Fruit fly (Drosophila melanogaster) whole organism, pupa: ENCODE measurements around the gene Mur29B.

Experiments
- CG10348 ChIP-seq: fragments of 200-800 bp; sonication (Bioruptor generic); IDR thresholded peaks from 2 replicates; pipeline ENCODE4 v1.3.6; 2022; ENCODE audit warnings: missing biosample characterization, missing genetic modification characterization
- CG12605 ChIP-seq: fragments of 200-800 bp; sonication (Bioruptor generic); IDR thresholded peaks from 2 replicates; pipeline ENCODE4 v1.3.6; 2022; ENCODE audit warnings: missing biosample characterization, missing genetic modification characterization
- CG13204 ChIP-seq: fragments of 200-800 bp; sonication (Bioruptor generic); optimal IDR thresholded peaks from 2 replicates; lab custom pipeline; 2018; ENCODE audit warnings: missing biosample characterization, mild to moderate bottlenecking, missing genetic modification characterization, moderate library complexity
- CG14655 ChIP-seq: fragments of 200-800 bp; sonication (Bioruptor generic); optimal IDR thresholded peaks from 3 replicates; lab custom pipeline; 2017; ENCODE audit warnings: mild to moderate bottlenecking, missing biosample characterization, missing genetic modification reagents, missing genetic modification characterization
- CG15710 ChIP-seq: fragments of 200-800 bp; sonication (Bioruptor generic); optimal IDR thresholded peaks from 2 replicates; lab custom pipeline; 2018; ENCODE audit warnings: missing biosample characterization, mild to moderate bottlenecking, missing genetic modification characterization, moderate library complexity
- CG17806 ChIP-seq: fragments of 200-800 bp; sonication (Bioruptor generic); optimal IDR thresholded peaks from 2 replicates; lab custom pipeline; 2018; ENCODE audit warnings: missing biosample characterization, mild to moderate bottlenecking, missing genetic modification characterization, moderate library complexity
- CG32121 ChIP-seq: fragments of 200-800 bp; sonication (Bioruptor generic); IDR thresholded peaks from 2 replicates; pipeline ENCODE4 v1.3.6; 2022; ENCODE audit warnings: missing biosample characterization, missing genetic modification characterization
- CG34367 ChIP-seq: fragments of 200-800 bp; sonication (Bioruptor generic); optimal IDR thresholded peaks from 2 replicates; lab custom pipeline; 2018; ENCODE audit warnings: missing biosample characterization, mild to moderate bottlenecking, missing genetic modification characterization
- CG4496 ChIP-seq: fragments of 200-800 bp; sonication (Bioruptor generic); IDR thresholded peaks from 3 replicates; pipeline ENCODE4 v1.3.6; 2022; ENCODE audit warnings: missing biosample characterization, missing genetic modification characterization
- CG8159 ChIP-seq: fragments of 200-800 bp; sonication (Bioruptor generic); optimal IDR thresholded peaks from 3 replicates; lab custom pipeline; 2018; ENCODE audit warnings: missing biosample characterization, mild to moderate bottlenecking, missing genetic modification characterization, moderate library complexity
- CG8301 ChIP-seq: fragments of 200-800 bp; sonication (Bioruptor generic); optimal IDR thresholded peaks from 2 replicates; lab custom pipeline; 2018; ENCODE audit warnings: missing biosample characterization, mild to moderate bottlenecking, missing genetic modification characterization
- CG9948 ChIP-seq: fragments of 200-800 bp; sonication (Bioruptor generic); optimal IDR thresholded peaks from 2 replicates; lab custom pipeline; 2018; ENCODE audit warnings: missing biosample characterization, mild to moderate bottlenecking, missing genetic modification characterization, moderate library complexity
- D1 ChIP-seq: fragments of 200-800 bp; sonication (Bioruptor generic); optimal IDR thresholded peaks from 2 replicates; lab custom pipeline; 2018; ENCODE audit warnings: missing biosample characterization, mild to moderate bottlenecking, missing genetic modification characterization, moderate library complexity
- EcR ChIP-seq: fragments of 200-800 bp; sonication (Bioruptor generic); optimal IDR thresholded peaks from 3 replicates; lab custom pipeline; 2019; ENCODE audit warnings: missing biosample characterization, missing genetic modification characterization, mild to moderate bottlenecking, moderate library complexity, missing genetic modification reagents
- Ets98B ChIP-seq: fragments of 200-800 bp; sonication (Bioruptor generic); IDR thresholded peaks from 2 replicates; pipeline ENCODE4 v1.3.6; 2022; ENCODE audit warnings: missing biosample characterization, missing genetic modification characterization
- Pif1A ChIP-seq: fragments of 200-800 bp; sonication (Bioruptor generic); optimal IDR thresholded peaks from 3 replicates; lab custom pipeline; 2016; ENCODE audit warnings: missing biosample characterization, missing genetic modification characterization
- Pif1B ChIP-seq: fragments of 200-800 bp; sonication (Bioruptor generic); optimal IDR thresholded peaks from 3 replicates; lab custom pipeline; 2016; ENCODE audit warnings: missing biosample characterization, missing genetic modification characterization
- Snoo ChIP-seq: fragments of 200-800 bp; sonication (Bioruptor generic); optimal IDR thresholded peaks from 3 replicates; lab custom pipeline; 2017; ENCODE audit warnings: missing biosample characterization, mild to moderate bottlenecking, missing genetic modification characterization, inconsistent platforms
- fd96Ca ChIP-seq: fragments of 200-800 bp; sonication (Bioruptor generic); IDR thresholded peaks from 3 replicates; pipeline ENCODE4 v1.3.6; 2022; ENCODE audit warnings: missing biosample characterization, missing genetic modification characterization
- gl ChIP-seq: fragments of 200-800 bp; sonication (Bioruptor generic); optimal IDR thresholded peaks from 2 replicates; lab custom pipeline; 2018; ENCODE audit warnings: missing biosample characterization, mild to moderate bottlenecking, missing genetic modification characterization
- rn ChIP-seq: fragments of 200-800 bp; sonication (Bioruptor generic); IDR thresholded peaks from 2 replicates; pipeline ENCODE4 v1.3.6; 2022; ENCODE audit warnings: missing biosample characterization, missing genetic modification characterization

The Mur29B gene

dm6 chr2L:8370364-8371326 is 18.7 kb downstream of the Mur29B start, which contains the start of gene CG17292:
TSS of gene CG17292 (plus strand) at chr2L:8370454.
- peak; percentile 67; the same call in 2 of the 3 replicates for TF ChIP-seq fd96Ca (GFP tag; lab: Robert Waterston, UW)
- no peak for TF ChIP-seq CG14655 (GFP tag; lab: Kevin White, UChicago)
- TF ChIP-seq EcR (GFP tag; lab: Kevin White, UChicago) = peak; percentile 44
- TF ChIP-seq gl (tag; lab: Kevin White, UChicago) = no peak
- peak; percentile 50; the same call in 1 of the 3 replicates for TF ChIP-seq CG4496 (GFP tag; lab: Robert Waterston, UW)
- TF ChIP-seq CG15710 (tag; lab: Kevin White, UChicago) = peak; percentile 16
- TF ChIP-seq CG8301 (tag; lab: Kevin White, UChicago) = no peak
- TF ChIP-seq CG32121 = peak; percentile 46; the same call in 1 of the 2 replicates
- 0 out of 2 replicates have a peak, but pooled peaks have one; percentile 6 for TF ChIP-seq CG10348 (GFP tag; lab: Robert Waterston, UW)
- peak; percentile 44; the same call in 1 of the 2 replicates for TF ChIP-seq CG12605
- peak; percentile 74; the same call in 1 of the 2 replicates for TF ChIP-seq Ets98B (GFP tag; lab: Robert Waterston, UW)
- no peak for TF ChIP-seq rn (GFP tag; lab: Robert Waterston, UW)

dm6 chr2L:8371354-8371937 is 19.5 kb downstream of the Mur29B start:
- TF ChIP-seq CG32121 (peak; percentile 13; the same call in 1 of the 2 replicates), Snoo (tag; lab: Kevin White, UChicago) (no peak), CG9948 (peak; percentile 4)

dm6 chr2L:8372248-8372647 is 20.3 kb downstream of the Mur29B start:
- TF ChIP-seq Pif1A (GFP tag; lab: Kevin White, UChicago) (no peak), Pif1B (GFP tag; lab: Kevin White, UChicago) (no peak), CG32121 (no peak), CG13204 (GFP tag; lab: Kevin White, UChicago) (no peak), CG34367 (tag; lab: Kevin White, UChicago) (no peak), CG14655 (GFP tag; lab: Kevin White, UChicago) (no peak), CG10348 (GFP tag; lab: Robert Waterston, UW) (no peak), CG8159 (tag; lab: Kevin White, UChicago) (no peak), CG8301 (tag; lab: Kevin White, UChicago) (no peak), gl (tag; lab: Kevin White, UChicago) (no peak), Ets98B (GFP tag; lab: Robert Waterston, UW) (no peak), CG17806 (tag; lab: Kevin White, UChicago) (no peak)
- TF ChIP-seq, all 21 proteins: peak for 0

dm6 chr2L:8374235-8374634 is 22.2 kb downstream of the Mur29B start, which contains the start of gene Wdr82:
TSS of gene Wdr82 (plus strand) at chr2L:8374461.
- no peak for TF ChIP-seq rn (GFP tag; lab: Robert Waterston, UW)
- TF ChIP-seq CG14655 (GFP tag; lab: Kevin White, UChicago) = no peak
- no peak for TF ChIP-seq CG8159 (tag; lab: Kevin White, UChicago)

- TF ChIP-seq Pif1A (GFP tag; lab: Kevin White, UChicago) (peak; percentile 99), CG12605 (peak; percentile 99), CG15710 (tag; lab: Kevin White, UChicago) (peak; percentile 100), CG4496 (GFP tag; lab: Robert Waterston, UW) (peak; percentile 100), CG8301 (tag; lab: Kevin White, UChicago) (peak; percentile 99), CG10348 (GFP tag; lab: Robert Waterston, UW) (peak; percentile 97), CG9948 (peak; percentile 100), CG34367 (tag; lab: Kevin White, UChicago) (peak; percentile 99), Snoo (tag; lab: Kevin White, UChicago) (peak; percentile 100), rn (GFP tag; lab: Robert Waterston, UW) (peak; percentile 99), D1 (tag; lab: Kevin White, UChicago) (peak; percentile 99), fd96Ca (GFP tag; lab: Robert Waterston, UW) (peak; percentile 96), CG13204 (GFP tag; lab: Kevin White, UChicago) (peak; percentile 98), EcR (GFP tag; lab: Kevin White, UChicago) (peak; percentile 72), CG8159 (tag; lab: Kevin White, UChicago) (peak; percentile 100), CG14655 (GFP tag; lab: Kevin White, UChicago) (peak; percentile 100), gl (tag; lab: Kevin White, UChicago) (peak; percentile 98), CG32121 (peak; percentile 100), CG17806 (tag; lab: Kevin White, UChicago) (peak; percentile 100), Ets98B (GFP tag; lab: Robert Waterston, UW) (peak; percentile 100), Pif1B (GFP tag; lab: Kevin White, UChicago) (peak; percentile 99)
- TF ChIP-seq, all 21 proteins: peak for 21
These were observed 24.7 kb downstream of the Mur29B start, which contains the start of the genes CG13390 and CG17294 for dm6 chr2L:8376717-8377116. TSS of gene CG13390 (minus strand) at chr2L:8376797. TSS of gene CG17294 (plus strand) at chr2L:8377035.
